Worm (Caenorhabditis elegans): Measurements from ENCODE around the gene str-190.

The str-190 gene

DNA sequence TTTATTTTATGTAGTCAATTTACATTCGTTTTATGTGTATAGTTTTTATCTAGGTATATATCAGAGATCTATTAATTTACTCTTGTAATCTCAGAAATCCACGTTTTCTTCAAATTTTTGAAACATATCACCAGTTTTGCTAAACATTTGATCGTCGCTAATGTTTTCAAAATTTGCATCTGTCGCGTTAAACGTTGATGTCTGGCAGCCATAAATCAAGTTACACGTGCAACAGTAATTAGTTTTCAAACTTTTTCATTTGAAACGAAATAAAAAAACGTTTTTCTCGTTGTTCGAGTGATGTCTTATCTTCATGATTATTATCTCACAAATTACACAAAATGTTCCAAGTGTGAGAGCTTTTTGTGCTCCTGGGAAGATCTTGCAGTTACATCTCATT, 19.1 kb upstream of the str-190 start, which contains the start of gene srh-79:
srh-79 (plus strand) TSS at position 301 of the 400 bp plus-strand sequence.
- TF ChIP-seq R02D3.7 (tag; optimal IDR thresholded peaks at IDR 0.05) (no peak), D1046.2 (GFP tag; IDR thresholded peaks at IDR 0.05) (no peak), madf-5 (GFP tag; IDR thresholded peaks at IDR 0.05) (no peak), nhr-48 (tag; optimal IDR thresholded peaks at IDR 0.05) (no peak), Y105C5A.15 (GFP tag; IDR thresholded peaks at IDR 0.05) (no peak)

- no peak for TF ChIP-seq ces-1 (GFP tag; optimal IDR thresholded peaks at IDR 0.05)
- TF ChIP-seq lin-38 (GFP tag; IDR thresholded peaks at IDR 0.05) = no peak
- TF ChIP-seq nhr-41 (GFP tag; IDR thresholded peaks at IDR 0.05) = no peak
- TF ChIP-seq mep-1 (tag; optimal IDR thresholded peaks at IDR 0.05) = no peak
- no peak for TF ChIP-seq ceh-62 (tag; optimal IDR thresholded peaks at IDR 0.05)
- no peak for TF ChIP-seq nhr-6 (tag; optimal IDR thresholded peaks at IDR 0.05)
- no peak for TF ChIP-seq lir-3 (tag; optimal IDR thresholded peaks at IDR 0.05)
Measured at ce11 chrV:7495189-7495588, 16.9 kb upstream of the str-190 start, which contains the start of gene srbc-11. Gene srbc-11, minus strand, starts transcription at chrV:7495289.

ce11 chrV:7492924-7493323, 14.6 kb upstream of the str-190 start, which contains the start of gene srbc-10:
Gene srbc-10, minus strand, starts transcription at chrV:7493024.
- TF ChIP-seq dmd-9 (GFP tag; IDR thresholded peaks at IDR 0.05) = no peak
- no peak for TF ChIP-seq zip-2 (tag; optimal IDR thresholded peaks at IDR 0.05)
- no peak for TF ChIP-seq lin-39 (tag; optimal IDR thresholded peaks at IDR 0.05)
- no peak for TF ChIP-seq ctbp-1 (GFP tag; IDR thresholded peaks at IDR 0.05)
- TF ChIP-seq F26F4.8 (GFP tag; conservative IDR thresholded peaks at IDR 0.05) = no peak
- no peak for TF ChIP-seq dve-1 (tag; optimal IDR thresholded peaks at IDR 0.05; ENCODE audit: insufficient read depth)
- TF ChIP-seq ceh-28 (tag; optimal IDR thresholded peaks at IDR 0.05) = no peak

- TF ChIP-seq nhr-25 (tag; optimal IDR thresholded peaks at IDR 0.05; ENCODE audit: borderline replicate concordance, insufficient read depth) = no peak
- no peak for TF ChIP-seq spr-1 (tag; optimal IDR thresholded peaks at IDR 0.05)
- no peak for TF ChIP-seq zfp-2 (tag; optimal IDR thresholded peaks at IDR 0.05)
Measured at ce11 chrV:7490340-7490739, 12.0 kb upstream of the str-190 start, which contains the start of gene srbc-9. Gene srbc-9, minus strand, starts transcription at chrV:7490440.

DNA sequence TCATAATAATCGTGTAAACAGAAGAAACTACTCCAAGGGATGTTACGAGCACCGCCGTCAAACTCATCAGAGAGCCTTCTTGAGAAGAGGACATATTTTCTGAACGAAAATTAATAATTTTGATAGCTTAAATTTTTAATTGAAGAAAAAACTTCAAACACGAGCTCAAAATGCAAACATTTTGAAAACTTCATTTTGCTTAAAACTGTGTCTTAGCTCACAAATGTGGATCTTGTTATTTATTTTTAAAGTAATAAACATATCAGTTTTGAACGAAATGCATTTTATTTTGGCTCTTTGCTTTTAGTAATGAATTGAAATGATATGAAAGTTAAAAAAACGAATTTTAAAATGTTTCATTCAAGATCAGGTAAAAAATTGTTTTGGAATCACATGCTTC, 9.2 kb upstream of the str-190 start, which contains the start of gene srbc-7:
srbc-7 (minus strand) TSS at position 101 of the 400 bp plus-strand sequence.
- TF ChIP-seq mep-1 (tag; optimal IDR thresholded peaks at IDR 0.05) (no peak), set-16 (GFP tag; IDR thresholded peaks at IDR 0.05) (no peak), lin-38 (GFP tag; IDR thresholded peaks at IDR 0.05) (no peak), dve-1 (tag; optimal IDR thresholded peaks at IDR 0.05; ENCODE audit: insufficient read depth) (no peak), tra-1 (GFP tag; IDR thresholded peaks at IDR 0.05) (no peak)

DNA sequence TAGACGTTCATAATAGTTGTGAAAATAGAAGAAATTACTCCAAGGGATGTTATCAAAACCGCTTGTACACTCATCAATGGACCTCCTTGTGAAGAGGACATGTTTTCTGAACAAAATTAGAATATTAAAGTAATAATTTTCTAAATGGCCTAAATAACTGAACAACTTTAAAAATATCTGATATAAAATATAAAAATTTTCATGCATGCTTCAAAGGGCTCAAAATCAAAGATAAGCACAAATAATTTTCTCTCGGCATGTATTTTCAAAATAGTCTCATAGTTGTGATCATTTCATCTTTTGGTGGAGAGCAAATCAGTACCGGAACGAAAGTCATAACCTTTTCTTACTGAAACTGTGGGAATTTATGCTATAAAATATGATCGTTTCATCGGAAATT, 6.7 kb upstream of the str-190 start, which contains the start of gene srbc-8:
srbc-8 (minus strand) TSS at position 101 of the 400 bp plus-strand sequence.
- TF ChIP-seq dmd-6 (GFP tag; IDR thresholded peaks at IDR 0.05) = no peak
- TF ChIP-seq lin-13 (GFP tag; optimal IDR thresholded peaks at IDR 0.05) = no peak

DNA sequence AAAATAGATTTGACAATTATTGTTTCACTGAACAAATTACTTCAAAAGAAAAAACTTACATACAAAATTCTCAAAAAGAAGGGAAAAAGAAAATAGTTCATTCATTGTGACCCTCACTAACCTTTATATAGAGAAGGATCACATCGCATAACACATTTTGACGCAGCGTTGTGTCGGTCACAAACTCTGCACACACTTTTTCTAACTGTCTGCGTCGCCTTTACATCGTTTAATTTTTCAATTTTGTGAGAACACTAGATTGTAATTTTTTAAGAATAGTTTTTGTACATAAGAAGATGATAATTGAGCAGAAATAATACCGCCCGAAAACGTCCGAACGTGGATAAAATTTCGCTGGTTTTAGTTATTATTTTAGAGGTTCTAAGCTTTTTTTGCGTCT, 2.6 kb upstream of the str-190 start, which contains the start of gene C18B10.6:
C18B10.6 (minus strand) TSS at position 101 of the 400 bp plus-strand sequence.
- no peak for TF ChIP-seq lir-3 (tag; optimal IDR thresholded peaks at IDR 0.05)
- no peak for TF ChIP-seq ZK546.5 (tag; optimal IDR thresholded peaks at IDR 0.05)

DNA sequence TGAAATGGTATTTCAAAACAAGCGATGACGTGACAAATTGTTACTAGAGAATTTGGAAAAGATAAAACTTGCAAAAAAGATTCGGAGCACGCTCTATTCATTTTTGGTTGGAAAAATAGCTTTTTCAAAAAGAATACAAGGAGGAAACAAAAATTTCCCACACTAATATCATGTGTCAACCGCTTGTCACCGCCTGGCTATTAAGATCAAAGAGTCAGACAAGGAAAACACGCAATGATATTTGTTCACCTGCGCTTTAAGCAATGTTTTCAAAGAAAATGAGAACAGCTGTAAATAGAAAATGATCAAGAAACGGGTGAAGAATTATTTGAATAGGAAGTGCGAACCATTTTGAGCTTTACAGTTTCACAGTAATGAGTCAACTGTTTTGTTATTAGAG, 1.5 kb downstream of the str-190 start, which contains the start of gene srh-125:
srh-125 (minus strand) TSS at position 101 of the 400 bp plus-strand sequence.
- TF ChIP-seq R02D3.7 (tag; optimal IDR thresholded peaks at IDR 0.05) (no peak), nhr-102 (tag; optimal IDR thresholded peaks at IDR 0.05) (no peak), ama-1 (optimal IDR thresholded peaks at IDR 0.05) (no peak), egl-43 (GFP tag; IDR thresholded peaks at IDR 0.05) (no peak), ZK546.5 (tag; optimal IDR thresholded peaks at IDR 0.05) (no peak), madf-9 (GFP tag; conservative IDR thresholded peaks at IDR 0.05) (no peak), dmd-9 (GFP tag; IDR thresholded peaks at IDR 0.05) (no peak), nhr-77 (tag; optimal IDR thresholded peaks at IDR 0.05) (no peak), daf-12 (tag; optimal IDR thresholded peaks at IDR 0.05) (no peak), dmd-8 (GFP tag; IDR thresholded peaks at IDR 0.05) (no peak)

Data from whole organism, L4 larva.